Worm (Caenorhabditis elegans): ENCODE measurements around the gene srw-29.

- TF ChIP-seq ceh-28 (tag; optimal IDR thresholded peaks at IDR 0.05) (no peak), Y48G9A.11 (GFP tag; IDR thresholded peaks at IDR 0.05) (peak; percentile 44; the same call in 1 of the 2 replicates), fos-1 (tag; optimal IDR thresholded peaks at IDR 0.05) (no peak), saeg-2 (GFP tag; IDR thresholded peaks at IDR 0.05) (no peak), pha-4 (GFP tag; IDR thresholded peaks at IDR 0.05) (no peak), pha-4 (tag; optimal IDR thresholded peaks at IDR 0.05) (no peak), lin-15B (tag; optimal IDR thresholded peaks at IDR 0.05) (no peak), Y5F2A.4 (GFP tag; optimal IDR thresholded peaks at IDR 0.05) (no peak), lin-13 (GFP tag; optimal IDR thresholded peaks at IDR 0.05) (peak; percentile 33), ZK546.5 (tag; optimal IDR thresholded peaks at IDR 0.05) (no peak), ama-1 (optimal IDR thresholded peaks at IDR 0.05) (no peak), nhr-28 (tag; optimal IDR thresholded peaks at IDR 0.05) (no peak)
Measured at ce11 chrV:16401519-16401918, 22.8 kb downstream of the srw-29 start, which contains the start of gene F13A7.14.

Data from whole organism, L4 larva.